Worm (Caenorhabditis elegans) whole organism, midembryonic: ENCODE data around the gene C33H5.1.

Experiments
- T22C8.4 ChIP-seq: fragments of 200-800 bp; sonication (Bioruptor generic); IDR thresholded peaks from 2 replicates; pipeline ENCODE4 v1.3.6; 2022; ENCODE audit warnings: missing genetic modification characterization, missing compliant biosample characterization
- cog-1 ChIP-seq: sonication (generic microtip); optimal IDR thresholded peaks from 2 replicates; lab custom pipeline; 2016; ENCODE audit warnings: missing genetic modification characterization, missing compliant biosample characterization
- flt-1 ChIP-seq: fragments of 200-800 bp; sonication (Bioruptor generic); IDR thresholded peaks from 2 replicates; pipeline ENCODE4 v1.3.6; 2022; ENCODE audit warnings: missing genetic modification characterization, missing compliant biosample characterization
- klf-2 ChIP-seq: fragments of 200-800 bp; sonication (Bioruptor generic); conservative IDR thresholded peaks from 2 replicates; pipeline ENCODE4 v1.3.6; 2022; ENCODE audit warnings: missing genetic modification reagents, missing genetic modification characterization, missing compliant biosample characterization
- med-1 ChIP-seq: sonication (generic microtip); optimal IDR thresholded peaks from 2 replicates; lab custom pipeline; 2017; ENCODE audit warnings: missing genetic modification characterization, mild to moderate bottlenecking, missing compliant biosample characterization, antibody characterized with exemption, missing genetic modification reagents; ENCODE audit not compliant: insufficient read depth
- ref-1 ChIP-seq: fragments of 200-800 bp; sonication (Bioruptor generic); conservative IDR thresholded peaks from 2 replicates; pipeline ENCODE4 v1.3.6; 2022; ENCODE audit warnings: missing genetic modification reagents, missing genetic modification characterization, missing compliant biosample characterization
- tab-1 ChIP-seq: fragments of 200-800 bp; sonication (Bioruptor generic); IDR thresholded peaks from 2 replicates; pipeline ENCODE4 v1.3.6; 2022; ENCODE audit warnings: missing genetic modification characterization, missing compliant biosample characterization
- ztf-23 ChIP-seq: fragments of 200-800 bp; sonication (Bioruptor generic); IDR thresholded peaks from 2 replicates; pipeline ENCODE4 v1.3.6; 2022; ENCODE audit warnings: missing genetic modification reagents, missing genetic modification characterization, missing compliant biosample characterization
- ztf-29 ChIP-seq: fragments of 200-800 bp; sonication (Bioruptor generic); IDR thresholded peaks from 2 replicates; pipeline ENCODE4 v1.3.6; 2022; ENCODE audit warnings: missing genetic modification reagents, missing genetic modification characterization, missing compliant biosample characterization

The C33H5.1 gene

ce11 chrIV:7829275-7829938 lies 20.7 kb downstream of the C33H5.1 start, which contains the start of gene C06A6.4:
C06A6.4 (minus strand) TSS chrIV:7829298.
- no peak for TF ChIP-seq ztf-23 (GFP tag; lab: Robert Waterston, UW)
- TF ChIP-seq med-1 (GFP tag; lab: Kevin White, UChicago), result no peak
- no peak for TF ChIP-seq klf-2 (GFP tag; lab: Robert Waterston, UW)
- no peak for TF ChIP-seq flt-1 (GFP tag; lab: Robert Waterston, UW)
- no peak for TF ChIP-seq ref-1 (GFP tag; lab: Robert Waterston, UW)
- TF ChIP-seq tab-1 (GFP tag; lab: Robert Waterston, UW), result no peak
- no peak for TF ChIP-seq T22C8.4
- TF ChIP-seq cog-1 (tag; lab: Kevin White, UChicago), result no peak
- TF ChIP-seq ztf-29 (GFP tag; lab: Robert Waterston, UW), result no peak

ce11 chrIV:7830151-7830550 lies 21.4 kb downstream of the C33H5.1 start, which contains the start of gene mvb-12:
mvb-12 (plus strand) TSS chrIV:7830525.
- TF ChIP-seq flt-1 (GFP tag; lab: Robert Waterston, UW), result no peak
- TF ChIP-seq ztf-29 (GFP tag; lab: Robert Waterston, UW), result no peak
- no peak for TF ChIP-seq med-1 (GFP tag; lab: Kevin White, UChicago)
- TF ChIP-seq tab-1 (GFP tag; lab: Robert Waterston, UW), result no peak
- TF ChIP-seq ztf-23 (GFP tag; lab: Robert Waterston, UW), result no peak
- TF ChIP-seq cog-1 (tag; lab: Kevin White, UChicago), result no peak
- no peak for TF ChIP-seq ref-1 (GFP tag; lab: Robert Waterston, UW)

- TF ChIP-seq ztf-29 (GFP tag; lab: Robert Waterston, UW) (no peak), ref-1 (GFP tag; lab: Robert Waterston, UW) (no peak), klf-2 (GFP tag; lab: Robert Waterston, UW) (no peak), med-1 (GFP tag; lab: Kevin White, UChicago) (no peak), flt-1 (GFP tag; lab: Robert Waterston, UW) (no peak), ztf-23 (GFP tag; lab: Robert Waterston, UW) (no peak), tab-1 (GFP tag; lab: Robert Waterston, UW) (no peak), T22C8.4 (no peak), cog-1 (tag; lab: Kevin White, UChicago) (no peak)
Measured at ce11 chrIV:7834625-7835228, 26.0 kb downstream of the C33H5.1 start, which contains the start of gene erp-44.2. erp-44.2 (minus strand) TSS chrIV:7834675.

- no peak for TF ChIP-seq flt-1 (GFP tag; lab: Robert Waterston, UW)
- TF ChIP-seq klf-2 (GFP tag; lab: Robert Waterston, UW), result no peak
- no peak for TF ChIP-seq T22C8.4
- no peak for TF ChIP-seq med-1 (GFP tag; lab: Kevin White, UChicago)
- TF ChIP-seq tab-1 (GFP tag; lab: Robert Waterston, UW), result no peak
- TF ChIP-seq cog-1 (tag; lab: Kevin White, UChicago), result no peak
- TF ChIP-seq ztf-23 (GFP tag; lab: Robert Waterston, UW), result no peak
- no peak for TF ChIP-seq ztf-29 (GFP tag; lab: Robert Waterston, UW)
- no peak for TF ChIP-seq ref-1 (GFP tag; lab: Robert Waterston, UW)
Measured at ce11 chrIV:7836030-7836429, 27.3 kb downstream of the C33H5.1 start.

- TF ChIP-seq flt-1 (GFP tag; lab: Robert Waterston, UW), result no peak
- no peak for TF ChIP-seq ztf-29 (GFP tag; lab: Robert Waterston, UW)
- no peak for TF ChIP-seq T22C8.4
- no peak for TF ChIP-seq ref-1 (GFP tag; lab: Robert Waterston, UW)
- TF ChIP-seq cog-1 (tag; lab: Kevin White, UChicago), result no peak
- TF ChIP-seq klf-2 (GFP tag; lab: Robert Waterston, UW), result no peak
- no peak for TF ChIP-seq tab-1 (GFP tag; lab: Robert Waterston, UW)
- TF ChIP-seq med-1 (GFP tag; lab: Kevin White, UChicago), result no peak
- TF ChIP-seq ztf-23 (GFP tag; lab: Robert Waterston, UW), result no peak
Measured at ce11 chrIV:7836491-7836890, 27.8 kb downstream of the C33H5.1 start.

- TF ChIP-seq ztf-23 (GFP tag; lab: Robert Waterston, UW) (no peak), med-1 (GFP tag; lab: Kevin White, UChicago) (no peak), flt-1 (GFP tag; lab: Robert Waterston, UW) (no peak), ref-1 (GFP tag; lab: Robert Waterston, UW) (no peak), ztf-29 (GFP tag; lab: Robert Waterston, UW) (no peak), cog-1 (tag; lab: Kevin White, UChicago) (no peak), T22C8.4 (no peak), klf-2 (GFP tag; lab: Robert Waterston, UW) (no peak)
Measured at ce11 chrIV:7838426-7838825, 29.7 kb downstream of the C33H5.1 start, which contains the start of gene C06A6.7. C06A6.7 (minus strand) TSS chrIV:7838526.

ce11 chrIV:7839923-7840322 lies 31.2 kb downstream of the C33H5.1 start:
- TF ChIP-seq T22C8.4 (no peak), ztf-29 (GFP tag; lab: Robert Waterston, UW) (no peak), cog-1 (tag; lab: Kevin White, UChicago) (no peak), klf-2 (GFP tag; lab: Robert Waterston, UW) (no peak)

- TF ChIP-seq ztf-23 (GFP tag; lab: Robert Waterston, UW) (no peak), klf-2 (GFP tag; lab: Robert Waterston, UW) (no peak), flt-1 (GFP tag; lab: Robert Waterston, UW) (no peak), T22C8.4 (no peak), med-1 (GFP tag; lab: Kevin White, UChicago) (no peak), tab-1 (GFP tag; lab: Robert Waterston, UW) (no peak), cog-1 (tag; lab: Kevin White, UChicago) (no peak), ref-1 (GFP tag; lab: Robert Waterston, UW) (no peak), ztf-29 (GFP tag; lab: Robert Waterston, UW) (no peak)
Measured at ce11 chrIV:7841218-7841617, 32.5 kb downstream of the C33H5.1 start.
